Fruit fly (Drosophila melanogaster) whole organism, embryonic: Measurements from ENCODE around the gene CG13097.
A peak's percentile ranks its signal among the peaks of the same experiment; 100 is the strongest.

Source experiments
- Aef1 ChIP-seq: fragments of 200-800 bp; sonication (Bioruptor generic); IDR thresholded peaks from 3 replicates; pipeline ENCODE4 v1.3.6; 2022; ENCODE audit warnings: missing biosample characterization, missing genetic modification characterization
- B-H2 ChIP-seq: fragments of 200-800 bp; sonication (Bioruptor generic); optimal IDR thresholded peaks from 2 replicates; lab custom pipeline; 2018; ENCODE audit warnings: missing biosample characterization, mild to moderate bottlenecking, missing genetic modification characterization
- Bgb ChIP-seq: fragments of 200-800 bp; sonication (Bioruptor generic); IDR thresholded peaks from 2 replicates; pipeline ENCODE4 v1.3.6; 2022; ENCODE audit warnings: missing biosample characterization, missing genetic modification characterization; ENCODE audit not compliant: partially characterized antibody
- Blimp-1 ChIP-seq: fragments of 200-800 bp; sonication (Bioruptor generic); optimal IDR thresholded peaks from 3 replicates; lab custom pipeline; 2018; ENCODE audit warnings: missing biosample characterization, missing genetic modification characterization, mild to moderate bottlenecking, moderate library complexity, missing genetic modification reagents
- C15 ChIP-seq: fragments of 200-800 bp; sonication (Bioruptor generic); IDR thresholded peaks from 3 replicates; pipeline ENCODE4 v1.3.6; 2022; ENCODE audit warnings: missing biosample characterization, missing genetic modification characterization
- CG12391 ChIP-seq: fragments of 200-800 bp; sonication (Bioruptor generic); optimal IDR thresholded peaks from 3 replicates; lab custom pipeline; 2018; ENCODE audit warnings: missing biosample characterization, mild to moderate bottlenecking, missing genetic modification characterization, moderate library complexity
- CG12942 ChIP-seq: fragments of 200-800 bp; sonication (Bioruptor generic); optimal IDR thresholded peaks from 3 replicates; lab custom pipeline; 2016; ENCODE audit warnings: missing biosample characterization, missing genetic modification characterization
- CG13296 ChIP-seq: fragments of 200-800 bp; sonication (Bioruptor generic); optimal IDR thresholded peaks from 3 replicates; lab custom pipeline; 2018; ENCODE audit warnings: missing biosample characterization, mild to moderate bottlenecking, missing genetic modification characterization
- CG14050 ChIP-seq: fragments of 200-800 bp; sonication (Bioruptor generic); IDR thresholded peaks from 3 replicates; pipeline ENCODE4 v1.3.6; 2022; ENCODE audit warnings: missing biosample characterization, missing genetic modification characterization
- CG14860 ChIP-seq: fragments of 200-800 bp; sonication (Bioruptor generic); IDR thresholded peaks from 3 replicates; pipeline ENCODE4 v1.3.6; 2022; ENCODE audit warnings: missing biosample characterization, missing genetic modification characterization; ENCODE audit not compliant: partially characterized antibody
- CG15011 ChIP-seq: fragments of 200-800 bp; sonication (Bioruptor generic); optimal IDR thresholded peaks from 3 replicates; lab custom pipeline; 2018; ENCODE audit warnings: missing biosample characterization, mild to moderate bottlenecking, missing genetic modification characterization
- CG1647 ChIP-seq: fragments of 200-800 bp; sonication (Bioruptor generic); optimal IDR thresholded peaks from 3 replicates; lab custom pipeline; 2016; ENCODE audit warnings: missing biosample characterization, missing genetic modification characterization
- CG17385 ChIP-seq: fragments of 200-800 bp; sonication (Bioruptor generic); optimal IDR thresholded peaks from 3 replicates; lab custom pipeline; 2018; ENCODE audit warnings: missing biosample characterization, mild to moderate bottlenecking, missing genetic modification characterization
- CG18262 ChIP-seq: fragments of 200-800 bp; optimal IDR thresholded peaks from 3 replicates; lab custom pipeline; 2019; ENCODE audit warnings: missing biosample characterization, mild to moderate bottlenecking, missing genetic modification characterization, moderate library complexity
- CG3065 ChIP-seq: fragments of 200-800 bp; sonication (Bioruptor generic); optimal IDR thresholded peaks from 2 replicates; lab custom pipeline; 2016; ENCODE audit warnings: missing biosample characterization, missing genetic modification characterization
- CG31388 ChIP-seq: fragments of 200-800 bp; sonication (Bioruptor generic); optimal IDR thresholded peaks from 2 replicates; lab custom pipeline; 2016; ENCODE audit warnings: missing biosample characterization, missing genetic modification characterization
- CG43689 ChIP-seq: fragments of 200-800 bp; sonication (Bioruptor generic); IDR thresholded peaks from 2 replicates; pipeline ENCODE4 v1.3.6; 2022; ENCODE audit warnings: missing biosample characterization, missing genetic modification characterization
- CG6854 ChIP-seq: fragments of 200-800 bp; sonication (Bioruptor generic); optimal IDR thresholded peaks from 3 replicates; lab custom pipeline; 2017; ENCODE audit warnings: missing biosample characterization, mild to moderate bottlenecking, missing genetic modification characterization
- CG9727 ChIP-seq: fragments of 200-800 bp; sonication (Bioruptor generic); optimal IDR thresholded peaks from 3 replicates; lab custom pipeline; 2017; ENCODE audit warnings: missing biosample characterization, mild to moderate bottlenecking, missing genetic modification characterization
- CG9797 ChIP-seq: fragments of 200-800 bp; sonication (Bioruptor generic); optimal IDR thresholded peaks from 3 replicates; lab custom pipeline; 2018; ENCODE audit warnings: missing biosample characterization, mild to moderate bottlenecking, missing genetic modification characterization
- Elba2 ChIP-seq: fragments of 200-800 bp; sonication (Bioruptor generic); optimal IDR thresholded peaks from 3 replicates; lab custom pipeline; 2016; ENCODE audit warnings: missing biosample characterization, missing genetic modification characterization
- Hey ChIP-seq: fragments of 200-800 bp; sonication (Bioruptor generic); optimal IDR thresholded peaks from 3 replicates; lab custom pipeline; 2018; ENCODE audit warnings: missing biosample characterization, mild to moderate bottlenecking, missing genetic modification characterization
- HmgD ChIP-seq: fragments of 200-800 bp; sonication (Bioruptor generic); optimal IDR thresholded peaks from 3 replicates; lab custom pipeline; 2016; ENCODE audit warnings: missing biosample characterization, missing genetic modification characterization
- HmgZ ChIP-seq: fragments of 200-800 bp; sonication (Bioruptor generic); optimal IDR thresholded peaks from 2 replicates; lab custom pipeline; 2018; ENCODE audit warnings: missing biosample characterization, mild to moderate bottlenecking, missing genetic modification characterization
- Kr ChIP-seq: fragments of 200-800 bp; sonication (Bioruptor generic); optimal IDR thresholded peaks from 2 replicates; lab custom pipeline; 2017; ENCODE audit warnings: missing biosample characterization, mild to moderate bottlenecking, missing genetic modification characterization
- Mrtf ChIP-seq: fragments of 200-800 bp; sonication (Bioruptor generic); IDR thresholded peaks from 3 replicates; pipeline ENCODE4 v1.3.6; 2022; ENCODE audit warnings: missing biosample characterization, missing genetic modification characterization
- Nf-YA ChIP-seq: fragments of 200-800 bp; sonication (Bioruptor generic); IDR thresholded peaks from 2 replicates; pipeline ENCODE4 v1.3.6; 2022; ENCODE audit warnings: missing biosample characterization, missing genetic modification characterization
- Sry-δ ChIP-seq: fragments of 200-800 bp; sonication (Bioruptor generic); optimal IDR thresholded peaks from 2 replicates; lab custom pipeline; 2016; ENCODE audit warnings: missing biosample characterization, missing genetic modification characterization
- Ssrp ChIP-seq: fragments of 200-800 bp; sonication (Bioruptor generic); optimal IDR thresholded peaks from 2 replicates; lab custom pipeline; 2018; ENCODE audit warnings: missing biosample characterization, mild to moderate bottlenecking, missing genetic modification characterization, moderate library complexity
- Taf1 ChIP-seq: fragments of 200-800 bp; sonication (Bioruptor generic); IDR thresholded peaks from 2 replicates; pipeline ENCODE4 v1.3.6; 2022; ENCODE audit warnings: missing biosample characterization, missing genetic modification characterization
- Tbp ChIP-seq: fragments of >200 bp; optimal IDR thresholded peaks from 2 replicates; lab custom pipeline; 2018; ENCODE audit warnings: missing biosample characterization, missing genetic modification characterization
- bigmax ChIP-seq: fragments of 200-800 bp; sonication (Bioruptor generic); optimal IDR thresholded peaks from 2 replicates; lab custom pipeline; 2018; ENCODE audit warnings: missing biosample characterization, mild to moderate bottlenecking, missing genetic modification characterization
- chn ChIP-seq: fragments of 200-800 bp; sonication (Bioruptor generic); optimal IDR thresholded peaks from 2 replicates; lab custom pipeline; 2016; ENCODE audit warnings: missing biosample characterization, missing genetic modification characterization
- ci ChIP-seq: fragments of 200-800 bp; sonication (Bioruptor generic); IDR thresholded peaks from 3 replicates; pipeline ENCODE4 v1.3.6; 2022; ENCODE audit warnings: missing biosample characterization, missing genetic modification characterization
- crp ChIP-seq, 2 experiments: fragments of 200-800 bp; sonication (Bioruptor generic); optimal IDR thresholded peaks; 2 replicates in 1 of 2; 3 replicates in 1 of 2; lab custom pipeline; 2017; ENCODE audit warnings: missing biosample characterization in 2 of 2, missing genetic modification characterization in 2 of 2, mild to moderate bottlenecking in 1 of 2, moderate library complexity in 1 of 2
- dysf ChIP-seq: fragments of 200-800 bp; sonication (Bioruptor generic); IDR thresholded peaks from 3 replicates; pipeline ENCODE4 v1.3.6; 2022; ENCODE audit warnings: missing biosample characterization, missing genetic modification characterization
- fd102C ChIP-seq: fragments of 200-800 bp; sonication (Bioruptor generic); optimal IDR thresholded peaks from 2 replicates; lab custom pipeline; 2018; ENCODE audit warnings: missing biosample characterization, mild to moderate bottlenecking, missing genetic modification characterization, moderate library complexity
- fru ChIP-seq: fragments of >200 bp; optimal IDR thresholded peaks from 2 replicates; lab custom pipeline; 2017
- gem ChIP-seq: fragments of 200-800 bp; sonication (Bioruptor generic); optimal IDR thresholded peaks from 2 replicates; lab custom pipeline; 2019; ENCODE audit warnings: missing biosample characterization, mild to moderate bottlenecking, missing genetic modification characterization, moderate library complexity
- gsb ChIP-seq: fragments of 200-800 bp; sonication (Bioruptor generic); IDR thresholded peaks from 2 replicates; pipeline ENCODE4 v1.3.6; 2022; ENCODE audit warnings: missing biosample characterization, missing genetic modification characterization
- lola ChIP-seq, 3 experiments: fragments of >200 bp in 2 of 3; fragments of 200-800 bp in 1 of 3; sonication (Bioruptor generic) in 1 of 3; optimal IDR thresholded peaks; 2 replicates each; lab custom pipeline; 2017 to 2019; ENCODE audit warnings: missing biosample characterization in 3 of 3, missing genetic modification characterization in 3 of 3, mild to moderate bottlenecking in 1 of 3, moderate library complexity in 1 of 3
- luna ChIP-seq: fragments of 200-800 bp; sonication (Bioruptor generic); optimal IDR thresholded peaks from 2 replicates; lab custom pipeline; 2016; ENCODE audit warnings: missing biosample characterization, missing genetic modification characterization
- mam ChIP-seq: fragments of 200-800 bp; sonication (Bioruptor generic); optimal IDR thresholded peaks from 3 replicates; lab custom pipeline; 2016; ENCODE audit warnings: missing biosample characterization, missing genetic modification characterization
- peb ChIP-seq: fragments of 200-800 bp; sonication (Bioruptor generic); IDR thresholded peaks from 2 replicates; pipeline ENCODE4 v1.3.6; 2022; ENCODE audit warnings: missing biosample characterization, missing genetic modification characterization
- pfk ChIP-seq: fragments of 200-800 bp; sonication (Bioruptor generic); optimal IDR thresholded peaks from 2 replicates; lab custom pipeline; 2018; ENCODE audit warnings: missing biosample characterization, mild to moderate bottlenecking, missing genetic modification characterization, moderate library complexity
- pzg ChIP-seq: fragments of 200-800 bp; sonication (Bioruptor generic); optimal IDR thresholded peaks from 3 replicates; lab custom pipeline; 2018; ENCODE audit warnings: missing biosample characterization, mild to moderate bottlenecking, missing genetic modification characterization, moderate library complexity
- row ChIP-seq: fragments of 200-800 bp; sonication (Bioruptor generic); IDR thresholded peaks from 3 replicates; pipeline ENCODE4 v1.3.6; 2022; ENCODE audit warnings: missing biosample characterization, missing genetic modification characterization
- sens ChIP-seq: fragments of 200-800 bp; sonication (Bioruptor generic); peaks from one replicate; lab custom pipeline; 2016; ENCODE audit warnings: missing biosample characterization, missing genetic modification characterization
- tin ChIP-seq: fragments of 200-800 bp; sonication (Bioruptor generic); optimal IDR thresholded peaks from 3 replicates; lab custom pipeline; 2016; ENCODE audit warnings: missing biosample characterization, missing genetic modification characterization
- tll ChIP-seq, 2 experiments: fragments of 200-800 bp in 1 of 2; fragments of >200 bp in 1 of 2; sonication (Bioruptor generic) in 1 of 2; optimal IDR thresholded peaks; 2 replicates each; lab custom pipeline; 2017 to 2019; ENCODE audit warnings: missing biosample characterization in 2 of 2, missing genetic modification characterization in 2 of 2, mild to moderate bottlenecking in 1 of 2, moderate library complexity in 1 of 2
- ttk ChIP-seq: fragments of 200-800 bp; sonication (Bioruptor generic); IDR thresholded peaks from 2 replicates; pipeline ENCODE4 v2.1.2; 2022; ENCODE audit warnings: missing biosample characterization, missing genetic modification characterization
- wdn ChIP-seq: fragments of 200-800 bp; sonication (Bioruptor generic); IDR thresholded peaks from 2 replicates; pipeline ENCODE4 v1.3.6; 2022; ENCODE audit warnings: missing biosample characterization, missing genetic modification characterization

The CG13097 gene

DNA sequence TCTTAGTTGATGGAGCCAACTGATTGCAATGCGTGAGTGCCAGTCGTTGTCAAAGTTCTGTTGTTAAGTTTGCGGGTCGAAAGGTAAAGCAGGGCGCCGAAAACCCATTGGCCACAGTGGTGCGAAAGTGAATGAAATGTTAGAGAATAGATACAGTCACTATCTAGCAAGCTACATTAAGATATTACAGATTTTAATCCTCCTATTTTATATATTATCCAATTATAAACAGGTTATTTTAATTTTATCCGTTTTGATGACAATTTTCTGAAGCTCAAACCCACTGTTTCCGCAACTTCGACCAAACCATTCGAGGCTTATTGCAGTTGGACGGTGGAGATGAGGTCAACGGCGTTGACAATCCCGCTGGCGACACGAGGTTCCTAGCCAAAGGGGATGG is 37.8 kb upstream of the CG13097 start (continued):
- no peak for TF ChIP-seq Bgb (GFP tag; lab: Robert Waterston, UW)
- TF ChIP-seq chn (GFP tag; lab: Kevin White, UChicago): no peak
- TF ChIP-seq ttk (GFP tag; lab: Robert Waterston, UW): no peak
- TF ChIP-seq CG13296 (GFP tag; lab: Kevin White, UChicago): no peak
- TF ChIP-seq Aef1 (GFP tag; lab: Robert Waterston, UW): no peak
- no peak for TF ChIP-seq CG6854
- TF ChIP-seq fru (lab: Kevin White, UChicago): no peak
- TF ChIP-seq dysf (GFP tag; lab: Robert Waterston, UW): no peak
- no peak for TF ChIP-seq CG43689
- TF ChIP-seq ci: peak; percentile 70
- TF ChIP-seq CG15011 (GFP tag; lab: Kevin White, UChicago): no peak
- TF ChIP-seq CG12391 (tag; lab: Kevin White, UChicago): peak; percentile 34
- TF ChIP-seq C15: no peak
- no peak for TF ChIP-seq Taf1 (GFP tag; lab: Robert Waterston, UW)
- no peak for TF ChIP-seq bigmax (GFP tag; lab: Kevin White, UChicago)
- TF ChIP-seq HmgD (GFP tag; lab: Kevin White, UChicago): no peak
- no peak for TF ChIP-seq gsb
- no peak for TF ChIP-seq Mrtf (GFP tag; lab: Robert Waterston, UW)
- peak; percentile 33 for TF ChIP-seq Ssrp (tag; lab: Kevin White, UChicago)
- TF ChIP-seq gem (tag; lab: Kevin White, UChicago): peak; percentile 51
- no peak for TF ChIP-seq peb
- TF ChIP-seq row (GFP tag; lab: Robert Waterston, UW): peak; percentile 47; the same call in 2 of the 3 replicates
- peak; percentile 3 for TF ChIP-seq CG12942 (GFP tag; lab: Kevin White, UChicago)
- TF ChIP-seq pzg (GFP tag; lab: Kevin White, UChicago): no peak
- TF ChIP-seq CG17385 (GFP tag; lab: Kevin White, UChicago): no peak
- TF ChIP-seq tll (GFP tag; optimal IDR thresholded peaks at IDR 0.05; lab: Kevin White, UChicago): no peak
- no peak for TF ChIP-seq B-H2 (GFP tag; lab: Kevin White, UChicago)
- no peak for TF ChIP-seq CG14860 (GFP tag; lab: Robert Waterston, UW)
- no peak for TF ChIP-seq pfk (GFP tag; lab: Kevin White, UChicago)
- no peak for TF ChIP-seq Tbp (GFP tag; lab: Kevin White, UChicago)
- TF ChIP-seq CG18262 (tag; lab: Kevin White, UChicago): peak; percentile 54
- no peak for TF ChIP-seq CG3065
- no peak for TF ChIP-seq Kr (GFP tag; lab: Kevin White, UChicago)
- no peak for TF ChIP-seq luna (GFP tag; lab: Kevin White, UChicago)
- TF ChIP-seq mam: no peak
- no peak for TF ChIP-seq CG31388 (GFP tag; lab: Kevin White, UChicago)
- no peak for TF ChIP-seq crp (GFP tag; optimal IDR thresholded peaks at IDR 0.05; lab: Kevin White, UChicago)
- TF ChIP-seq HmgZ: no peak
- peak; percentile 12 for TF ChIP-seq tin (GFP tag; lab: Kevin White, UChicago)
- TF ChIP-seq Hey (tag; lab: Kevin White, UChicago): no peak
- no peak for TF ChIP-seq Sry-δ (GFP tag; lab: Kevin White, UChicago)
- no peak for TF ChIP-seq CG9797 (GFP tag; lab: Kevin White, UChicago)
- peak; percentile 36 for TF ChIP-seq CG9727 (GFP tag; lab: Kevin White, UChicago)
- TF ChIP-seq Blimp-1 (GFP tag; lab: Kevin White, UChicago): peak; percentile 65
- no peak for TF ChIP-seq fd102C (GFP tag; lab: Kevin White, UChicago)
- TF ChIP-seq Nf-YA (GFP tag; lab: Robert Waterston, UW): no peak
- no peak for TF ChIP-seq wdn (GFP tag; lab: Robert Waterston, UW)
- peak; percentile 49 for TF ChIP-seq sens (GFP tag; lab: Kevin White, UChicago)
- TF ChIP-seq CG1647 (GFP tag; lab: Kevin White, UChicago): peak; percentile 37
- no peak for TF ChIP-seq Elba2 (GFP tag; lab: Kevin White, UChicago)
- no peak for TF ChIP-seq CG14050 (GFP tag; lab: Robert Waterston, UW)
- peak in 1 of 3 experiments; percentile 42 for TF ChIP-seq lola (GFP tag; optimal IDR thresholded peaks at IDR 0.05; lab: Kevin White, UChicago)
